Worm (Caenorhabditis elegans): ENCODE data around the gene F35D11.1.

- TF ChIP-seq tbx-9 (tag; optimal IDR thresholded peaks at IDR 0.05; ENCODE audit: borderline replicate concordance) (no peak), F37B4.10 (GFP tag; IDR thresholded peaks at IDR 0.05) (no peak), unc-62 (GFP tag; optimal IDR thresholded peaks at IDR 0.05) (no peak), bed-1 (GFP tag; IDR thresholded peaks at IDR 0.05) (no peak), ets-4 (GFP tag; optimal IDR thresholded peaks at IDR 0.05) (no peak), snpc-4 (GFP tag; optimal IDR thresholded peaks at IDR 0.05) (no peak), snpc-4 (tag; optimal IDR thresholded peaks at IDR 0.05) (no peak), attf-3 (GFP tag; conservative IDR thresholded peaks at IDR 0.05) (no peak), dpl-1 (GFP tag; optimal IDR thresholded peaks at IDR 0.05) (no peak), attf-5 (GFP tag; optimal IDR thresholded peaks at IDR 0.05) (no peak), tbp1 (GFP tag; optimal IDR thresholded peaks at IDR 0.05) (no peak), F57C9.4 (tag; optimal IDR thresholded peaks at IDR 0.05) (no peak), lir-1 (GFP tag; conservative IDR thresholded peaks at IDR 0.05) (no peak), mel-28 (tag; optimal IDR thresholded peaks at IDR 0.05; ENCODE audit: borderline replicate concordance) (no peak), nhr-90 (tag; optimal IDR thresholded peaks at IDR 0.05) (no peak)
These were observed 14.0 kb upstream of the F35D11.1 start, which contains the start of gene pqn-35 for ce11 chrII:4612694-4613093.

Measured in whole organism, young adult.